Worm (Caenorhabditis elegans) whole organism, late embryonic: ENCODE data around the gene ZC204.13.

Source experiments
- pqm-1 ChIP-seq: sonication (generic microtip); optimal IDR thresholded peaks from 2 replicates; lab custom pipeline; 2016; ENCODE audit warnings: missing genetic modification characterization, missing compliant biosample characterization
- sdc-2 ChIP-seq: sonication (generic microtip); optimal IDR thresholded peaks from 2 replicates; lab custom pipeline; 2016; ENCODE audit warnings: missing genotype, missing genetic modification characterization, missing compliant biosample characterization

- no peak for TF ChIP-seq pqm-1 (tag; lab: Kevin White, UChicago)
- TF ChIP-seq sdc-2 (tag; lab: Kevin White, UChicago), result no peak
Observed at ce11 chrII:1694530-1694929, 33.7 kb upstream of the ZC204.13 start, which contains the start of gene fbxc-26.
